Worm (Caenorhabditis elegans) whole organism, L3 larva: ENCODE results near the gene Y75B8A.10.

Experiments
- ceh-9 ChIP-seq: sonication (generic microtip); optimal IDR thresholded peaks from 2 replicates; lab custom pipeline; 2018; ENCODE audit warnings: missing biosample characterization, missing genetic modification characterization
- egl-27 ChIP-seq: sonication (generic microtip); optimal IDR thresholded peaks from 4 replicates; lab custom pipeline; 2017; ENCODE audit warnings: missing biosample characterization, missing genetic modification reagents, missing genetic modification characterization
- elt-2 ChIP-seq: sonication (generic microtip); optimal IDR thresholded peaks from 2 replicates; lab custom pipeline; 2016; ENCODE audit warnings: missing genetic modification reagents, mild to moderate bottlenecking, missing genetic modification characterization, missing compliant biosample characterization
- nhr-25 ChIP-seq: sonication (generic microtip); optimal IDR thresholded peaks from 2 replicates; lab custom pipeline; 2017; ENCODE audit warnings: missing biosample characterization, missing genetic modification characterization

The Y75B8A.10 gene

DNA sequence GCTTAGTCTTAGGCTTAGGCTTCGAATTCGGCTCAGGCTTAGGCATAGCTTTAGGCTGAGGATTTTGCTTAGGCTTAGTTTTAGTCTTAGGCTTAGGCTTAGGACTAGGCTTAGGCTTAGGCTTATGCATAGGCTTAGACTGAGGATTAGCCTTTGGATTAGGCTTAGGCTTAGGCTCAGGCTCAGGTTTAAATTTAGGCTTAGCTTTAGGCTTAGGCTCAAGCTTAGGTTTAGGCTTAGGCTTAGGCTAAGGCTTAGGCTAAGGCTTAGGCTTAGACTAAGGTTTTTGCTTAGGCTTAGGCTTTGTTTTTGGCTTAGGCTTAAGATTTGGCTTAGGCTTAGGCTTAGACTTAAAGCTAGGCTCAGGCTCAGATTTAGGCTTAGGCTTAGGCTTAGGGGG, 51.1 kb downstream of the Y75B8A.10 start:
- TF ChIP-seq egl-27 (tag; lab: Kevin White, UChicago) (no peak), ceh-9 (tag; lab: Kevin White, UChicago) (no peak), elt-2 (tag; lab: Kevin White, UChicago) (no peak), nhr-25 (tag; lab: Kevin White, UChicago) (no peak)
